Fruit fly (Drosophila melanogaster) whole organism, embryonic: ENCODE results near the gene SamDC.

Experiments used
- CG10462 ChIP-seq: fragments of 200-800 bp; sonication (Bioruptor generic); optimal IDR thresholded peaks from 2 replicates; lab custom pipeline; 2016; ENCODE audit warnings: missing biosample characterization, missing genetic modification characterization
- CG10959 ChIP-seq: fragments of 200-800 bp; sonication (Bioruptor generic); IDR thresholded peaks from 2 replicates; pipeline ENCODE4 v1.3.6; 2022; ENCODE audit warnings: missing biosample characterization, missing genetic modification characterization
- CG11247 ChIP-seq: fragments of 200-800 bp; sonication (Bioruptor generic); IDR thresholded peaks from 2 replicates; pipeline ENCODE4 v1.3.6; 2022; ENCODE audit warnings: missing biosample characterization, missing genetic modification characterization
- CG11504 ChIP-seq: fragments of 200-800 bp; sonication (Bioruptor generic); optimal IDR thresholded peaks from 3 replicates; lab custom pipeline; 2019; ENCODE audit warnings: missing biosample characterization, mild to moderate bottlenecking, missing genetic modification characterization, moderate library complexity
- CG11560 ChIP-seq: fragments of 200-800 bp; sonication (Bioruptor generic); IDR thresholded peaks from 3 replicates; pipeline ENCODE4 v1.3.6; 2022; ENCODE audit warnings: missing biosample characterization, missing genetic modification characterization
- CG11696 ChIP-seq: fragments of 200-800 bp; sonication (Bioruptor generic); IDR thresholded peaks from 2 replicates; pipeline ENCODE4 v1.3.6; 2022; ENCODE audit warnings: missing biosample characterization, missing genetic modification characterization
- CG13894 ChIP-seq: fragments of 200-800 bp; sonication (Bioruptor generic); optimal IDR thresholded peaks from 3 replicates; lab custom pipeline; 2018; ENCODE audit warnings: missing biosample characterization, mild to moderate bottlenecking, missing genetic modification characterization, moderate library complexity
- CG15011 ChIP-seq: fragments of 200-800 bp; sonication (Bioruptor generic); optimal IDR thresholded peaks from 3 replicates; lab custom pipeline; 2018; ENCODE audit warnings: missing biosample characterization, mild to moderate bottlenecking, missing genetic modification characterization
- CG1529 ChIP-seq: fragments of 200-800 bp; sonication (Bioruptor generic); optimal IDR thresholded peaks from 3 replicates; lab custom pipeline; 2018; ENCODE audit warnings: missing biosample characterization, missing genetic modification characterization
- CG16863 ChIP-seq: fragments of 200-800 bp; sonication (Bioruptor generic); optimal IDR thresholded peaks from 3 replicates; lab custom pipeline; 2016; ENCODE audit warnings: missing biosample characterization, missing genetic modification characterization
- CG17328 ChIP-seq: fragments of 200-800 bp; sonication (Bioruptor generic); IDR thresholded peaks from 2 replicates; pipeline ENCODE4 v1.3.6; 2022; ENCODE audit warnings: missing biosample characterization, missing genetic modification characterization
- CG17359 ChIP-seq: fragments of 200-800 bp; sonication (Bioruptor generic); optimal IDR thresholded peaks from 3 replicates; lab custom pipeline; 2018; ENCODE audit warnings: missing biosample characterization, mild to moderate bottlenecking, missing genetic modification characterization, moderate library complexity
- CG17385 ChIP-seq: fragments of 200-800 bp; sonication (Bioruptor generic); optimal IDR thresholded peaks from 3 replicates; lab custom pipeline; 2018; ENCODE audit warnings: missing biosample characterization, mild to moderate bottlenecking, missing genetic modification characterization
- CG17912 ChIP-seq: fragments of 200-800 bp; sonication (Bioruptor generic); optimal IDR thresholded peaks from 2 replicates; lab custom pipeline; 2018; ENCODE audit warnings: missing biosample characterization, mild to moderate bottlenecking, missing genetic modification characterization
- CG18011 ChIP-seq: fragments of 200-800 bp; sonication (Bioruptor generic); optimal IDR thresholded peaks from 2 replicates; lab custom pipeline; 2017; ENCODE audit warnings: missing biosample characterization, missing genetic modification characterization, mild to moderate bottlenecking, moderate library complexity, missing genotype
- CG3847 ChIP-seq: fragments of 200-800 bp; sonication (Bioruptor generic); IDR thresholded peaks from 2 replicates; pipeline ENCODE4 v1.3.6; 2022; ENCODE audit warnings: missing biosample characterization, missing genetic modification characterization
- CG42726 ChIP-seq: fragments of 200-800 bp; sonication (Bioruptor generic); IDR thresholded peaks from 2 replicates; pipeline ENCODE4 v1.3.6; 2022; ENCODE audit warnings: missing biosample characterization, missing genetic modification characterization; ENCODE audit not compliant: partially characterized antibody
- CG4404 ChIP-seq: fragments of 200-800 bp; sonication (Bioruptor generic); IDR thresholded peaks from 2 replicates; pipeline ENCODE4 v1.3.6; 2022; ENCODE audit warnings: missing biosample characterization, missing genetic modification characterization
- CG6813 ChIP-seq: fragments of 200-800 bp; sonication (Bioruptor generic); optimal IDR thresholded peaks from 2 replicates; lab custom pipeline; 2017; ENCODE audit warnings: missing biosample characterization, missing genetic modification characterization, mild to moderate bottlenecking, moderate library complexity, missing genetic modification reagents
- CG7271 ChIP-seq: fragments of 200-800 bp; sonication (Bioruptor generic); optimal IDR thresholded peaks from 2 replicates; lab custom pipeline; 2018; ENCODE audit warnings: missing biosample characterization, mild to moderate bottlenecking, missing genetic modification characterization, moderate library complexity
- CG7987 ChIP-seq: fragments of 200-800 bp; sonication (Bioruptor generic); optimal IDR thresholded peaks from 2 replicates; lab custom pipeline; 2018; ENCODE audit warnings: missing biosample characterization, mild to moderate bottlenecking, missing genetic modification characterization, moderate library complexity
- CG8388 ChIP-seq: fragments of 200-800 bp; sonication (Bioruptor generic); optimal IDR thresholded peaks from 2 replicates; lab custom pipeline; 2019; ENCODE audit warnings: missing biosample characterization, mild to moderate bottlenecking, missing genetic modification characterization, moderate library complexity
- Dip3 ChIP-seq: fragments of 200-800 bp; sonication (Bioruptor generic); optimal IDR thresholded peaks from 3 replicates; lab custom pipeline; 2016; ENCODE audit warnings: missing biosample characterization, missing genetic modification characterization
- Dll ChIP-seq: fragments of 200-800 bp; sonication (Bioruptor generic); IDR thresholded peaks from 4 replicates; pipeline ENCODE4 v1.3.6; 2022; ENCODE audit warnings: missing biosample characterization, missing genetic modification characterization; ENCODE audit not compliant: partially characterized antibody
- Fer2 ChIP-seq: fragments of 200-800 bp; sonication (Bioruptor generic); optimal IDR thresholded peaks from 2 replicates; lab custom pipeline; 2018; ENCODE audit warnings: missing biosample characterization, mild to moderate bottlenecking, missing genetic modification characterization, moderate library complexity
- HLH3B ChIP-seq: fragments of 200-800 bp; sonication (Bioruptor generic); IDR thresholded peaks from 2 replicates; pipeline ENCODE4 v1.3.6; 2022; ENCODE audit warnings: missing biosample characterization, missing genetic modification characterization
- MBD-R2 ChIP-seq: fragments of 200-800 bp; sonication (Bioruptor generic); IDR thresholded peaks from 2 replicates; pipeline ENCODE4 v1.3.6; 2022; ENCODE audit warnings: missing biosample characterization, missing genetic modification characterization
- Nf-YA ChIP-seq: fragments of 200-800 bp; sonication (Bioruptor generic); IDR thresholded peaks from 2 replicates; pipeline ENCODE4 v1.3.6; 2022; ENCODE audit warnings: missing biosample characterization, missing genetic modification characterization
- Stat92E ChIP-seq, 3 experiments: fragments of >200 bp in 2 of 3; fragments of 200-800 bp in 1 of 3; sonication (Bioruptor generic) in 1 of 3; optimal IDR thresholded peaks; 2 replicates each; lab custom pipeline; 2017 to 2019; ENCODE audit warnings: missing biosample characterization in 3 of 3, missing genetic modification characterization in 3 of 3, mild to moderate bottlenecking in 1 of 3, moderate library complexity in 1 of 3
- Taf1 ChIP-seq: fragments of 200-800 bp; sonication (Bioruptor generic); IDR thresholded peaks from 2 replicates; pipeline ENCODE4 v1.3.6; 2022; ENCODE audit warnings: missing biosample characterization, missing genetic modification characterization
- Trl ChIP-seq, 3 experiments: fragments of >200 bp in 2 of 3; fragments of 200-800 bp in 1 of 3; sonication (Bioruptor generic) in 1 of 3; optimal IDR thresholded peaks; 2 replicates in 1 of 3; 3 replicates in 2 of 3; lab custom pipeline; 2016 to 2017; ENCODE audit warnings: missing biosample characterization in 1 of 3, missing genetic modification characterization in 1 of 3
- ara ChIP-seq: fragments of 200-800 bp; sonication (Bioruptor generic); IDR thresholded peaks from 2 replicates; pipeline ENCODE4 v1.3.6; 2022; ENCODE audit warnings: missing biosample characterization, missing genetic modification characterization
- bsh ChIP-seq, 2 experiments: fragments of 200-800 bp; sonication (Bioruptor generic); optimal IDR thresholded peaks; 2 replicates each; lab custom pipeline; 2017 to 2018; ENCODE audit warnings: mild to moderate bottlenecking in 2 of 2, missing biosample characterization in 2 of 2, missing genetic modification characterization in 2 of 2, moderate library complexity in 1 of 2
- cas ChIP-seq: fragments of 200-800 bp; sonication (Bioruptor generic); IDR thresholded peaks from 2 replicates; pipeline ENCODE4 v1.3.6; 2022; ENCODE audit warnings: missing biosample characterization, missing genetic modification characterization
- dimm ChIP-seq: fragments of 200-800 bp; sonication (Bioruptor generic); IDR thresholded peaks from 2 replicates; pipeline ENCODE4 v1.3.6; 2022; ENCODE audit warnings: missing biosample characterization, missing genetic modification characterization
- dmrt11E ChIP-seq: fragments of 200-800 bp; sonication (Bioruptor generic); optimal IDR thresholded peaks from 3 replicates; lab custom pipeline; 2018; ENCODE audit warnings: missing biosample characterization, mild to moderate bottlenecking, missing genetic modification characterization, moderate library complexity
- exex ChIP-seq: fragments of 200-800 bp; sonication (Bioruptor generic); optimal IDR thresholded peaks from 4 replicates; lab custom pipeline; 2018; ENCODE audit warnings: missing biosample characterization, mild to moderate bottlenecking, missing genetic modification characterization, moderate library complexity
- gsb-n ChIP-seq: fragments of 200-800 bp; sonication (Bioruptor generic); optimal IDR thresholded peaks from 3 replicates; lab custom pipeline; 2018; ENCODE audit warnings: missing biosample characterization, mild to moderate bottlenecking, missing genetic modification characterization
- nau ChIP-seq: fragments of 200-800 bp; sonication (Bioruptor generic); optimal IDR thresholded peaks from 3 replicates; lab custom pipeline; 2017; ENCODE audit warnings: missing biosample characterization, mild to moderate bottlenecking, missing genetic modification characterization, missing genetic modification reagents
- nmo ChIP-seq: fragments of 200-800 bp; sonication (Bioruptor generic); optimal IDR thresholded peaks from 2 replicates; lab custom pipeline; 2018; ENCODE audit warnings: missing biosample characterization, mild to moderate bottlenecking, missing genetic modification characterization, moderate library complexity
- onecut ChIP-seq: fragments of 200-800 bp; sonication (Bioruptor generic); IDR thresholded peaks from 2 replicates; pipeline ENCODE4 v1.3.6; 2022; ENCODE audit warnings: missing biosample characterization, missing genetic modification characterization
- peb ChIP-seq: fragments of 200-800 bp; sonication (Bioruptor generic); IDR thresholded peaks from 2 replicates; pipeline ENCODE4 v1.3.6; 2022; ENCODE audit warnings: missing biosample characterization, missing genetic modification characterization
- pho ChIP-seq: fragments of 200-800 bp; sonication (Bioruptor generic); optimal IDR thresholded peaks from 2 replicates; lab custom pipeline; 2016; ENCODE audit warnings: missing biosample characterization, missing genetic modification characterization
- sisA ChIP-seq: fragments of 200-800 bp; sonication (Bioruptor generic); IDR thresholded peaks from 2 replicates; pipeline ENCODE4 v1.3.6; 2022; ENCODE audit warnings: missing biosample characterization, missing genetic modification characterization
- tx ChIP-seq: fragments of 200-800 bp; sonication (Bioruptor generic); optimal IDR thresholded peaks from 2 replicates; lab custom pipeline; 2016; ENCODE audit warnings: missing biosample characterization, missing genetic modification characterization
- unc-4 ChIP-seq: fragments of 200-800 bp; sonication (Bioruptor generic); IDR thresholded peaks from 2 replicates; pipeline ENCODE4 v1.3.6; 2022; ENCODE audit warnings: missing biosample characterization, missing genetic modification characterization; ENCODE audit not compliant: partially characterized antibody
- vfl ChIP-seq: fragments of 200-800 bp; sonication (Bioruptor generic); optimal IDR thresholded peaks from 2 replicates; lab custom pipeline; 2016; ENCODE audit warnings: missing biosample characterization, missing genetic modification characterization
- zen ChIP-seq: fragments of 200-800 bp; sonication (Bioruptor generic); optimal IDR thresholded peaks from 3 replicates; lab custom pipeline; 2018; ENCODE audit warnings: missing biosample characterization, mild to moderate bottlenecking, missing genetic modification characterization, moderate library complexity
- zf30C ChIP-seq: fragments of 200-800 bp; sonication (Bioruptor generic); optimal IDR thresholded peaks from 3 replicates; lab custom pipeline; 2018; ENCODE audit warnings: missing biosample characterization, mild to moderate bottlenecking, missing genetic modification characterization

The SamDC gene

dm6 chr2L:10334854-10335277 is 4.4 kb upstream of the SamDC start (continued):
- peak; percentile 66 for TF ChIP-seq CG6813 (GFP tag; lab: Kevin White, UChicago)
- TF ChIP-seq CG16863 (GFP tag; lab: Kevin White, UChicago): peak; percentile 15
- peak; percentile 97 for TF ChIP-seq CG11696 (GFP tag; lab: Robert Waterston, UW)
- TF ChIP-seq Dip3 (GFP tag; lab: Kevin White, UChicago): no peak
- peak; percentile 59 for TF ChIP-seq CG17359 (tag; lab: Kevin White, UChicago)
- no peak for TF ChIP-seq CG7271 (tag; lab: Kevin White, UChicago)
- peak; percentile 17 for TF ChIP-seq vfl (GFP tag; lab: Kevin White, UChicago)
- no peak for TF ChIP-seq CG4404
- peak in 1 of 2 experiments; percentile 31 for TF ChIP-seq Trl (optimal IDR thresholded peaks at IDR 0.05; lab: Kevin White, UChicago)
- peak; percentile 45 for TF ChIP-seq Trl (GFP tag; optimal IDR thresholded peaks at IDR 0.05; lab: Kevin White, UChicago)
- TF ChIP-seq HLH3B (GFP tag; lab: Robert Waterston, UW): peak; percentile 32; the same call in 1 of the 2 replicates
- peak; percentile 43 to 48 for TF ChIP-seq bsh (GFP tag; optimal IDR thresholded peaks at IDR 0.05; lab: Kevin White, UChicago)
- TF ChIP-seq Stat92E (GFP tag; optimal IDR thresholded peaks at IDR 0.05; lab: Kevin White, UChicago): peak in 1 of 3 experiments; percentile 33
- TF ChIP-seq sisA (GFP tag; lab: Robert Waterston, UW): no peak
- peak; percentile 69 for TF ChIP-seq ara (GFP tag; lab: Robert Waterston, UW)
- peak; percentile 81 for TF ChIP-seq MBD-R2
- peak; percentile 63 for TF ChIP-seq Dll (GFP tag; lab: Robert Waterston, UW)
- peak; percentile 34 for TF ChIP-seq CG18011 (GFP tag; lab: Kevin White, UChicago)
- no peak for TF ChIP-seq tx (GFP tag; lab: Kevin White, UChicago)
- TF ChIP-seq Taf1 (GFP tag; lab: Robert Waterston, UW): 0 out of 2 replicates have a peak, but pooled peaks have one; percentile 24
- peak; percentile 85 for TF ChIP-seq CG17912 (GFP tag; lab: Kevin White, UChicago)
- peak; percentile 59 for TF ChIP-seq gsb-n (tag; lab: Kevin White, UChicago)
- TF ChIP-seq CG17385 (GFP tag; lab: Kevin White, UChicago): peak; percentile 64
- TF ChIP-seq CG13894: peak; percentile 93
- TF ChIP-seq dmrt11E (tag; lab: Kevin White, UChicago): peak; percentile 25
- peak; percentile 67 for TF ChIP-seq unc-4 (GFP tag; lab: Robert Waterston, UW)
- TF ChIP-seq zen: peak; percentile 29
- no peak for TF ChIP-seq CG10959 (GFP tag; lab: Robert Waterston, UW)
- peak; percentile 74 for TF ChIP-seq onecut (GFP tag; lab: Robert Waterston, UW)
- peak; percentile 35 for TF ChIP-seq nmo (GFP tag; lab: Kevin White, UChicago)
- no peak for TF ChIP-seq CG3847 (GFP tag; lab: Robert Waterston, UW)
- no peak for TF ChIP-seq peb (GFP tag; lab: Robert Waterston, UW)
- TF ChIP-seq zf30C (GFP tag; lab: Kevin White, UChicago): no peak
- no peak for TF ChIP-seq CG11560 (tag; lab: Robert Waterston, UW)
- peak; percentile 53 for TF ChIP-seq CG17328
- no peak for TF ChIP-seq CG11247 (GFP tag; lab: Robert Waterston, UW)
- TF ChIP-seq exex (tag; lab: Kevin White, UChicago): peak; percentile 97
- TF ChIP-seq CG42726 (GFP tag; lab: Robert Waterston, UW): peak; percentile 28; the same call in 1 of the 2 replicates
- no peak for TF ChIP-seq Nf-YA (GFP tag; lab: Robert Waterston, UW)
- peak; percentile 38 for TF ChIP-seq Fer2 (tag; lab: Kevin White, UChicago)
- no peak for TF ChIP-seq CG10462
- TF ChIP-seq pho: peak; percentile 18
- TF ChIP-seq CG7987 (GFP tag; lab: Kevin White, UChicago): peak; percentile 87
- TF ChIP-seq nau (GFP tag; lab: Kevin White, UChicago): peak; percentile 85
- TF ChIP-seq CG8388 (GFP tag; lab: Kevin White, UChicago): peak; percentile 48
- no peak for TF ChIP-seq CG11504
- TF ChIP-seq cas (GFP tag; lab: Robert Waterston, UW): no peak
- TF ChIP-seq CG15011 (GFP tag; lab: Kevin White, UChicago): peak; percentile 45
- no peak for TF ChIP-seq dimm (GFP tag; lab: Robert Waterston, UW)
- peak; percentile 62 for TF ChIP-seq CG1529 (GFP tag; lab: Kevin White, UChicago)
